Worm (Caenorhabditis elegans): Measurements from ENCODE around the gene T12C9.7.

T12C9.7 gene

ce11 chrII:4467869-4468268 lies 7.1 kb upstream of the T12C9.7 start, which contains the start of gene W06B4.2:
TSS of gene W06B4.2 (plus strand) at chrII:4468169.
- no peak for TF ChIP-seq sdz-12 (GFP tag; optimal IDR thresholded peaks at IDR 0.05)
- no peak for TF ChIP-seq ceh-32 (tag; optimal IDR thresholded peaks at IDR 0.05; ENCODE audit: poor library complexity)
- no peak for TF ChIP-seq ama-1 (optimal IDR thresholded peaks at IDR 0.05)
- no peak for TF ChIP-seq mes-2 (tag; optimal IDR thresholded peaks at IDR 0.05; ENCODE audit: poor library complexity, severe bottlenecking)
- TF ChIP-seq F44E2.7 (GFP tag; IDR thresholded peaks at IDR 0.05) = no peak
- TF ChIP-seq ces-1 (GFP tag; optimal IDR thresholded peaks at IDR 0.05) = no peak
- TF ChIP-seq mxl-3 (GFP tag; optimal IDR thresholded peaks at IDR 0.05) = no peak
- no peak for TF ChIP-seq snpc-4 (tag; optimal IDR thresholded peaks at IDR 0.05)
- TF ChIP-seq ceh-82 (tag; optimal IDR thresholded peaks at IDR 0.05) = no peak
- TF ChIP-seq hmg-1.1 (GFP tag; IDR thresholded peaks at IDR 0.05) = no peak
- TF ChIP-seq gei-8 (GFP tag; optimal IDR thresholded peaks at IDR 0.05) = no peak
- no peak for TF ChIP-seq tag-97 (GFP tag; IDR thresholded peaks at IDR 0.05)

- no peak for TF ChIP-seq sdz-12 (GFP tag; optimal IDR thresholded peaks at IDR 0.05)
- TF ChIP-seq mdt-29 (GFP tag; IDR thresholded peaks at IDR 0.05) = no peak
- peak in 1 of 2 experiments; percentile 46 for TF ChIP-seq unc-62 (GFP tag; optimal IDR thresholded peaks at IDR 0.05 in 1 of 2)
- no peak for TF ChIP-seq unc-62 (tag; optimal IDR thresholded peaks at IDR 0.05)
- TF ChIP-seq aha-1 (tag) = peak; percentile 94
- no peak for TF ChIP-seq ZK546.5 (tag; optimal IDR thresholded peaks at IDR 0.05)
- TF ChIP-seq arid-1 (GFP tag; conservative IDR thresholded peaks at IDR 0.05) = no peak
Observed at ce11 chrII:4462842-4463241, 2.1 kb upstream of the T12C9.7 start.

- TF ChIP-seq cey-2 (tag; optimal IDR thresholded peaks at IDR 0.05; ENCODE audit: borderline replicate concordance, insufficient read depth) (no peak), ctbp-1 (GFP tag; IDR thresholded peaks at IDR 0.05) (no peak), ceh-44 (GFP tag; IDR thresholded peaks at IDR 0.05) (no peak), Y5F2A.4 (GFP tag; optimal IDR thresholded peaks at IDR 0.05) (no peak), Y48G9A.11 (GFP tag; IDR thresholded peaks at IDR 0.05) (no peak)
Observed at ce11 chrII:4460297-4460696, 454 bp downstream of the T12C9.7 start.

ce11 chrII:4456024-4456423 lies 4.7 kb downstream of the T12C9.7 start:
- TF ChIP-seq set-16 (GFP tag; IDR thresholded peaks at IDR 0.05) = peak; percentile 52; the same call in 1 of the 2 replicates
- TF ChIP-seq hmg-1.1 (GFP tag; IDR thresholded peaks at IDR 0.05) = peak; percentile 86
- peak; percentile 11 for TF ChIP-seq hlh-11 (tag; optimal IDR thresholded peaks at IDR 0.05)
- TF ChIP-seq egl-43 (GFP tag; IDR thresholded peaks at IDR 0.05) = no peak
- peak; percentile 21 for TF ChIP-seq mep-1 (tag; optimal IDR thresholded peaks at IDR 0.05)
- peak; percentile 17 to 49 for TF ChIP-seq lsy-2 (tag; optimal IDR thresholded peaks at IDR 0.05)
- TF ChIP-seq lin-38 (GFP tag; IDR thresholded peaks at IDR 0.05) = 0 out of 2 replicates have a peak, but pooled peaks have one; percentile 28
- peak; percentile 84 for TF ChIP-seq aha-1 (tag)
- peak; percentile 56 for TF ChIP-seq rbr-2 (tag; optimal IDR thresholded peaks at IDR 0.05)
- TF ChIP-seq fkh-10 (GFP tag; optimal IDR thresholded peaks at IDR 0.05) = peak; percentile 72
- no peak for TF ChIP-seq daf-12 (tag; optimal IDR thresholded peaks at IDR 0.05)
- no peak for TF ChIP-seq nhr-28 (tag; optimal IDR thresholded peaks at IDR 0.05)
- TF ChIP-seq ztf-7 (tag; optimal IDR thresholded peaks at IDR 0.05) = no peak
- TF ChIP-seq unc-62 (GFP tag; optimal IDR thresholded peaks at IDR 0.05 in 1 of 2) = peak in 1 of 2 experiments; percentile 32
- TF ChIP-seq unc-62 (tag; optimal IDR thresholded peaks at IDR 0.05) = no peak
- TF ChIP-seq hlh-30 (tag; optimal IDR thresholded peaks at IDR 0.05; ENCODE audit: insufficient read depth) = peak; percentile 25
- peak in 1 of 2 experiments; percentile 10 for TF ChIP-seq mdl-1 (tag; optimal IDR thresholded peaks at IDR 0.05)
- TF ChIP-seq ctbp-1 (GFP tag; IDR thresholded peaks at IDR 0.05) = 0 out of 2 replicates have a peak, but pooled peaks have one; percentile 21
